Worm (Caenorhabditis elegans) whole organism, L4/young adult: ENCODE measurements around the gene E04D5.4.
A peak's percentile ranks its signal among the peaks of the same experiment; 100 is the strongest.
"Not testable (repeated sequence)": the region's sequence is repeated elsewhere in the genome, so short reads cannot be mapped to it uniquely, and the experiment has no call there.

ENCODE experiments used
- W03F9.2 ChIP-seq: fragments of 150-350 bp; optimal IDR thresholded peaks from 2 replicates; lab custom pipeline; 2014; ENCODE audit warnings: missing biosample characterization, missing genetic modification characterization
- dao-5 ChIP-seq: sonication (generic microtip); optimal IDR thresholded peaks from 2 replicates; lab custom pipeline; 2016; ENCODE audit warnings: missing genotype, missing genetic modification characterization, moderate library complexity, missing compliant biosample characterization
- him-1 ChIP-seq: sonication (generic microtip); optimal IDR thresholded peaks from 2 replicates; lab custom pipeline; 2016; ENCODE audit warnings: missing genotype, missing genetic modification reagents, missing genetic modification characterization, missing compliant biosample characterization

The E04D5.4 gene

ce11 chrII:10439976-10440375 is at the start of gene E04D5.4:
Gene E04D5.4, plus strand, starts transcription at chrII:10440276.
- TF ChIP-seq dao-5 (no peak), W03F9.2 (tag; lab: Kevin White, UChicago) (no peak), him-1 (tag; lab: Kevin White, UChicago) (no peak)

ce11 chrII:10390854-10391253 is 49.2 kb upstream of the E04D5.4 start, which contains the start of the genes T09F3.2 and T09F3.7:
Gene T09F3.2, plus strand, starts transcription at chrII:10391154.
Gene T09F3.7, plus strand, starts transcription at chrII:10391168.
- TF ChIP-seq dao-5 (no peak), W03F9.2 (tag; lab: Kevin White, UChicago) (no peak), him-1 (tag; lab: Kevin White, UChicago) (no peak)

- TF ChIP-seq dao-5: no peak
- TF ChIP-seq him-1 (tag; lab: Kevin White, UChicago): no peak
Measured at ce11 chrII:10393282-10394179, 46.5 kb upstream of the E04D5.4 start, which contains the start of gene gpd-1. Gene gpd-1, plus strand, starts transcription at chrII:10394129.

- TF ChIP-seq W03F9.2 (tag; lab: Kevin White, UChicago): peak; percentile 67
- TF ChIP-seq dao-5: peak; percentile 15
- TF ChIP-seq him-1 (tag; lab: Kevin White, UChicago): no peak
Measured at ce11 chrII:10395303-10395757, 44.7 kb upstream of the E04D5.4 start, which contains the start of gene T09F3.4. Gene T09F3.4, plus strand, starts transcription at chrII:10395707.

- no peak for TF ChIP-seq him-1 (tag; lab: Kevin White, UChicago)
- no peak for TF ChIP-seq dao-5
- TF ChIP-seq W03F9.2 (tag; lab: Kevin White, UChicago): no peak
Measured at ce11 chrII:10396578-10396977, 43.5 kb upstream of the E04D5.4 start, which contains the start of gene T09F3.5. Gene T09F3.5, plus strand, starts transcription at chrII:10396878.

- TF ChIP-seq W03F9.2 (tag; lab: Kevin White, UChicago): no peak
Measured at ce11 chrII:10402991-10403390, 37.1 kb upstream of the E04D5.4 start.

DNA sequence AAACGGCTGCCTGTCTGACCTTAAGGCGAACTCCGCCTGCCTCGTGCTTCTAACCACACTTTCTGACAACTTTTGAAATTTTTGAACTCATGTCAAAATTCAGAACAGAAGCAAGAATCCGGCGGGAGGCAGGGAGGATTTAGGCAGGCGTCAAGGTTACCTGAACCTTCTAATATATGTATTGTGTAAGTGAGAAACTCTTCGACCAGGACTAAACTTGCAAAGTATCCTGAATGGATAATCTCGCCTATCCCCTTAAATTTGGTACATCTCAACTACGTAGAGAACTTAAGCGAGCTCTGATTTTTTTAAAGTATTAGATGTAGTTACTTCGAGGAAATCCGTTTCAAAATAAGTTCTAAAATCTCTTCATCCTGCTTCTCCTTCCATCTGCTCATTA is 29.1 kb upstream of the E04D5.4 start, which contains the start of gene E04D5.5:
Gene E04D5.5 (plus strand): TSS at position 301 of the 400 bp plus-strand sequence.
- TF ChIP-seq him-1 (tag; lab: Kevin White, UChicago) (no peak), W03F9.2 (tag; lab: Kevin White, UChicago) (no peak), dao-5 (no peak)

DNA sequence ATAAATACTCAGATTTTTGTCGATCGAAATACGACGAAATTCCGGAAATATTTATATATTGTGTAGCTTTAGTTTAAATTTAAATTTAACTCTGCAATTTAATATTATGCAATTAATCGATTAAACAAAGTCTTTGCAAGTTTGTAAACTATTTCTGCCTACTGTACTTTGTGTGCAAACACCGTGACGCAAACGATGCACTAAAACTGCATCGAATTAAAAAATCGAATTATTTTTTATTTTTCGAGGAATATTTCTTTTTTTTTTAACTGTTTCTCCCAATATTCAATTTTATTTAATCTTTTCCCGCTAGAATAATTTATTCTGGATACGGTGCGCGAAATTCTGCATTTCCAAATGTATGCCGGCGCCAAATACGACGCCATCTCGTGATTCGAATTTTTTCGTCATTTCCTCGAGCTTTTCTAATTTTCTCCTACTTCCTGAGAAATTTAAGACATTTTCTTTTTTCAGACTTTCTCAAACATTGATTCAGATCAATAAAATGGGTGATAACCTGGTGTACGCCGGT is 23.7 kb upstream of the E04D5.4 start, which contains the start of gene eif-2A:
Gene eif-2A (plus strand): TSS at position 469 of the 532 bp plus-strand sequence.
- peak; percentile 15 for TF ChIP-seq W03F9.2 (tag; lab: Kevin White, UChicago)
- TF ChIP-seq him-1 (tag; lab: Kevin White, UChicago): no peak

ce11 chrII:10421941-10422340 is 18.1 kb upstream of the E04D5.4 start, which contains the start of gene frpr-21:
Gene frpr-21, minus strand, starts transcription at chrII:10422041.
- TF ChIP-seq W03F9.2 (tag; lab: Kevin White, UChicago) (no peak), dao-5 (no peak), him-1 (tag; lab: Kevin White, UChicago) (no peak)

DNA sequence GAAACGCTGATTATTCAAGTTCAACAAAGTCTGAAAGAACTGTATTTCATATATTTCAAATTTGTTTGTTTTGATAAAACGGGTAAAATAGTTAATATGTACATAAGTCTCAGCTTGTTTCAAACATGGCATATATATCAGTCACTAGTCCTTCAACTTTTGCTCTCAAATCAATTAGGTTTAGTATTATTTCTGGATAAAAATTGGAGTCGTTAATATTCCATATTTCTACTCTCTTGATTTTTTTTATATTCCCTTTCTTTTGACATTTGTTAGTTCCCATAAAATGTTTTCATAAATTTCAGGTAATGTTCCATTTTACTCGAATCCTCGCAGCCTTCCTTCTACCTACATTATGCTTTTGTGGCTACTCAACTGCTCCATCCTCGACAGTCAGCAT is 4.2 kb upstream of the E04D5.4 start, which contains the start of gene cut-4:
Gene cut-4 (plus strand): TSS at position 301 of the 400 bp plus-strand sequence.
- TF ChIP-seq him-1 (tag; lab: Kevin White, UChicago) (no peak), W03F9.2 (tag; lab: Kevin White, UChicago) (no peak), dao-5 (no peak)

DNA sequence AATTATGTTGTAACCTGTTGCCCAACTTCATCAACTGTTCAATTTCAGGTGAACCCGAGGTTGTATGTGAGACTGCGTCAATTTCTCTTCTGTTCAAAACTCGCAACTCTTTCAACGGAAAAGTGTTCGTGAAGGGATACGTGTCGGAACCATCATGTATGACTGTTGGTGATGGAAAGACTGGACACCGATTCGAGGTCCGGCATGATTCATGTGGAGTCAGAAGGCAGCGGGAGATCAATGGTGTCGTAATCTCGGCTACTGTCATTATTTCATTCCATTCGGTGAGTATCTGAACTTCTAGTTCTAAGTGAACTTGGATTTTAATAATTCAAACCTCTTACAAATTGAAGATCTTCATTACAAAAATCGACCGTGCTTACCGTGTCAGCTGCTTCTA is 2.2 kb upstream of the E04D5.4 start:
- TF ChIP-seq dao-5: no peak
- no peak for TF ChIP-seq him-1 (tag; lab: Kevin White, UChicago)
- TF ChIP-seq W03F9.2 (tag; lab: Kevin White, UChicago): no peak

- not testable (repeated sequence) for TF ChIP-seq W03F9.2 (tag; lab: Kevin White, UChicago); him-1 (tag; lab: Kevin White, UChicago); dao-5
Measured at ce11 chrII:10442846-10443245, 2.8 kb downstream of the E04D5.4 start, which contains the start of gene ZK673.1. Gene ZK673.1, plus strand, starts transcription at chrII:10443146.

- no peak for TF ChIP-seq W03F9.2 (tag; lab: Kevin White, UChicago)
Measured at ce11 chrII:10443898-10444297, 3.8 kb downstream of the E04D5.4 start.
